Worm (Caenorhabditis elegans): Measurements from ENCODE around the gene C10G8.2.

The C10G8.2 gene

DNA sequence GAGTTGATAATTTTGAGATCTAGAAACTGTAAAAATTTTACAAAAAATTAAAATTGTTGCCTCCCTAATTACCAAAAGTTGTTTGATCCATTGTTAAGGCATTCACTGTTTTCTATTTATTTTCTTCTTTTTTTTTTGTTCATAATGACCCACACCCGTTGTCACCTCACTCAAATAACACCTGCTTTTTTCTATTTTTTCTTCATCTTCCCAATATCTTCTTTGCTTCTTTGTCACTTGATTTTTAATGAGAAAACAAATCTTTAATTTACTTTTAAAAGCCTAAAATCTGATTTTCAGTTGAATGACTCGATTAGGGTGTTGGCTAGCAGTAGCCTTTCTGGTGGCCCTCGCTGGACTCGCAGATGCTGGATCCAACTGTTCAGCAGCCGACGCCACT, 10.8 kb upstream of the C10G8.2 start, which contains the start of gene ncx-2:
ncx-2 (plus strand) TSS at position 301 of the 400 bp plus-strand sequence.
- TF ChIP-seq unc-39 (tag; optimal IDR thresholded peaks at IDR 0.05) (no peak), lsy-12 (tag; optimal IDR thresholded peaks at IDR 0.05) (no peak), ceh-82 (tag; optimal IDR thresholded peaks at IDR 0.05) (no peak), nhr-237 (tag; optimal IDR thresholded peaks at IDR 0.05) (no peak), ama-1 (optimal IDR thresholded peaks at IDR 0.05) (no peak), ceh-16 (tag; optimal IDR thresholded peaks at IDR 0.05) (no peak), nhr-76 (tag; optimal IDR thresholded peaks at IDR 0.05) (no peak), nhr-25 (tag; optimal IDR thresholded peaks at IDR 0.05) (no peak), egl-5 (tag; optimal IDR thresholded peaks at IDR 0.05) (no peak), ZK546.5 (tag; optimal IDR thresholded peaks at IDR 0.05) (no peak), ceh-28 (tag; optimal IDR thresholded peaks at IDR 0.05) (no peak), nhr-12 (tag; optimal IDR thresholded peaks at IDR 0.05) (no peak), fkh-2 (tag; optimal IDR thresholded peaks at IDR 0.05) (no peak), lin-39 (tag; optimal IDR thresholded peaks at IDR 0.05) (no peak), sea-2 (GFP tag; optimal IDR thresholded peaks at IDR 0.05) (no peak), ztf-11 (tag; optimal IDR thresholded peaks at IDR 0.05) (no peak), tbx-2 (tag; optimal IDR thresholded peaks at IDR 0.05) (no peak)

DNA sequence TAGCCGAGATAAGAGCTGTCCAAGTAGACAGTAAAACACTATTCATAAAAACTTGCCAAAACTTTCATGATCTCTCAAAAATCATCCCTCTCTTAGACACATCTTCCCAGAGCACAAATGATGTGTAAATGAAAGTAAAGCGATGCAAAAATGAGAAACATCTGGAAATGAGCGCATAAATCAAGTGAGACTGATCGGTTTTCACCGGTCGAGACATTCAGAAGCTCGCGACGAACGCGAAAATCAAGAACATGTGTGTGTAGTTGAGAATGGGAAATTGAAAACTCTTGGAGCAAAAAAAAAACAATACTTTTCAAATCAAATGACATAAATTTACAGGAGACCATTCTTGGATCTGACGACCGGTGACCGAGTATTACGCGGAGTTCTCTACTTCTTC, 9.8 kb upstream of the C10G8.2 start:
- no peak for TF ChIP-seq hmg-11 (tag; optimal IDR thresholded peaks at IDR 0.05)
- TF ChIP-seq ztf-11 (tag; optimal IDR thresholded peaks at IDR 0.05): no peak
- no peak for TF ChIP-seq nhr-43 (tag; optimal IDR thresholded peaks at IDR 0.05; ENCODE audit: poor library complexity, severe bottlenecking)
- TF ChIP-seq unc-39 (tag; optimal IDR thresholded peaks at IDR 0.05): no peak
- no peak for TF ChIP-seq lsy-12 (tag; optimal IDR thresholded peaks at IDR 0.05)
- no peak for TF ChIP-seq jun-1 (tag; optimal IDR thresholded peaks at IDR 0.05)
- no peak for TF ChIP-seq zag-1 (tag; optimal IDR thresholded peaks at IDR 0.05)
- no peak for TF ChIP-seq tbx-2 (tag; optimal IDR thresholded peaks at IDR 0.05)
- no peak for TF ChIP-seq fkh-2 (tag; optimal IDR thresholded peaks at IDR 0.05)
- TF ChIP-seq ztf-4 (tag; optimal IDR thresholded peaks at IDR 0.05): no peak
- no peak for TF ChIP-seq lin-39 (tag; optimal IDR thresholded peaks at IDR 0.05)
- TF ChIP-seq pha-4 (tag; optimal IDR thresholded peaks at IDR 0.05): no peak
- no peak for TF ChIP-seq pqm-1 (tag; optimal IDR thresholded peaks at IDR 0.05)
- TF ChIP-seq egl-27 (tag; optimal IDR thresholded peaks at IDR 0.05): no peak
- no peak for TF ChIP-seq nhr-77 (tag; optimal IDR thresholded peaks at IDR 0.05)
- TF ChIP-seq nhr-237 (tag; optimal IDR thresholded peaks at IDR 0.05): no peak
- no peak for TF ChIP-seq nhr-12 (tag; optimal IDR thresholded peaks at IDR 0.05)
- no peak for TF ChIP-seq nhr-11 (tag; optimal IDR thresholded peaks at IDR 0.05)

DNA sequence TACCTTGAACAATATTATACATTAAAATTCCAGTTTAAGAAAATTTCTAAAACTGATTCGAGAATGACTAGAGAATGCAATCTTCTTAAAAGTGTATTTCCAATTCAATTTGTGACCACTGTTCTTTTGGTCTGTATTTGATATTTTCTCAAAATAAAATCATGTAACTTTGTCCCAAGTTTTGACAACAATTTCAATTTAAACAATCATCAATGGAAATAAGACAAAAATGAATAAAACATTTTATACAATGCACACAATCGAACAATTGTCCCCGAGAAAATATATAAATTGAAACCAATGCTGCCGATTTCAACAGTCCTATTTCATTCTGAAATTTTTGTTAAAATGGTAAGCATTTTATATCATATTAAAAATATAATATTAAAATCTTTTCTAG, 2.6 kb upstream of the C10G8.2 start, which contains the start of gene C10G8.4:
C10G8.4 (plus strand) TSS at position 301 of the 400 bp plus-strand sequence.
- TF ChIP-seq mdl-1 (tag; optimal IDR thresholded peaks at IDR 0.05): no peak
- no peak for TF ChIP-seq aly-2 (tag; optimal IDR thresholded peaks at IDR 0.05)
- TF ChIP-seq lsy-12 (tag; optimal IDR thresholded peaks at IDR 0.05): no peak
- TF ChIP-seq ama-1 (optimal IDR thresholded peaks at IDR 0.05): no peak
- TF ChIP-seq daf-12 (tag; optimal IDR thresholded peaks at IDR 0.05): no peak
- no peak for TF ChIP-seq unc-39 (tag; optimal IDR thresholded peaks at IDR 0.05)
- TF ChIP-seq lin-39 (tag; optimal IDR thresholded peaks at IDR 0.05): no peak
- no peak for TF ChIP-seq nhr-76 (tag; optimal IDR thresholded peaks at IDR 0.05)
- no peak for TF ChIP-seq nhr-77 (tag; optimal IDR thresholded peaks at IDR 0.05)
- no peak for TF ChIP-seq mml-1 (tag; optimal IDR thresholded peaks at IDR 0.05)
- TF ChIP-seq egl-5 (tag; optimal IDR thresholded peaks at IDR 0.05): no peak

DNA sequence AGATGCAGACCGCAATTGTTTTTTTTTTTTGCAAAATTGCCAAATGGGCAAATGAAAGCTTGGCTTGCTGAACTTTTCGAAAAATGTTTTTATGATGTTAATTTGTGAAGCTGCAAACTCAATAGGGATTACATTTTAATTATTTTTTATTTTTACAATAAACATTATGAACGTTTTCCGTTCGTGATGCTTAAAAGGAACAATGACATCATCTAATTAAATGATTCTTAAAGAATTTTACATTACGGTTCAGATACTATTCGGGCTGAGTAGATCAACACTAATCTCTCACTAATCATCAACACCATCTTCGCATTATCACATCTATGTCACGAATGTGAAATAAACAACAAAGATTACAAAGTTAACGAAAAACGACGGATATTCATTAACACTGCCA, 1.8 kb upstream of the C10G8.2 start, which contains the start of gene C10G8.3:
C10G8.3 (plus strand) TSS at position 301 of the 400 bp plus-strand sequence.
- TF ChIP-seq eor-1 (tag; optimal IDR thresholded peaks at IDR 0.05) (no peak), unc-39 (tag; optimal IDR thresholded peaks at IDR 0.05) (no peak), elt-2 (tag; optimal IDR thresholded peaks at IDR 0.05) (no peak), nhr-23 (tag; optimal IDR thresholded peaks at IDR 0.05) (no peak), R02D3.7 (tag; optimal IDR thresholded peaks at IDR 0.05) (no peak), pqm-1 (tag; optimal IDR thresholded peaks at IDR 0.05) (no peak), lsy-12 (tag; optimal IDR thresholded peaks at IDR 0.05) (no peak), nhr-25 (tag; optimal IDR thresholded peaks at IDR 0.05) (no peak), nfya-1 (tag; optimal IDR thresholded peaks at IDR 0.05; ENCODE audit: insufficient read depth) (no peak), nhr-11 (tag; optimal IDR thresholded peaks at IDR 0.05) (no peak)

Data from whole organism, L3 larva.